Worm (Caenorhabditis elegans) whole organism, young adult: ENCODE measurements around the gene ctsa-1.1.
A peak's percentile ranks its signal among the peaks of the same experiment; 100 is the strongest.

Source experiments
- F39B2.1 ChIP-seq: fragments of 200-800 bp; sonication (Bioruptor generic); IDR thresholded peaks from 2 replicates; pipeline ENCODE4 v1.3.6; 2022; ENCODE audit warnings: missing genetic modification reagents, missing genetic modification characterization, missing compliant biosample characterization
- F55B11.4 ChIP-seq: sonication (generic microtip); optimal IDR thresholded peaks from 2 replicates; lab custom pipeline; 2016; ENCODE audit warnings: missing compliant biosample characterization, missing genetic modification characterization, borderline replicate concordance; ENCODE audit not compliant: insufficient read depth
- F57A8.1 ChIP-seq: fragments of 200-800 bp; sonication (Bioruptor generic); optimal IDR thresholded peaks from 2 replicates; lab custom pipeline; 2018; ENCODE audit warnings: mild to moderate bottlenecking, missing genetic modification characterization, moderate library complexity, missing compliant biosample characterization
- K12H6.12 ChIP-seq: fragments of 200-800 bp; sonication (Bioruptor generic); optimal IDR thresholded peaks from 2 replicates; lab custom pipeline; 2018; ENCODE audit warnings: mild to moderate bottlenecking, missing genetic modification characterization, missing compliant biosample characterization
- ZK185.1 ChIP-seq: sonication (generic microtip); optimal IDR thresholded peaks from 2 replicates; lab custom pipeline; 2016; ENCODE audit warnings: mild to moderate bottlenecking, missing genetic modification characterization, missing compliant biosample characterization; ENCODE audit not compliant: poor library complexity, severe bottlenecking
- atf-7 ChIP-seq: sonication (generic microtip); optimal IDR thresholded peaks from 2 replicates; lab custom pipeline; 2017; ENCODE audit warnings: mild to moderate bottlenecking, missing genetic modification characterization, missing compliant biosample characterization
- athp-1 ChIP-seq: sonication (generic microtip); optimal IDR thresholded peaks from 2 replicates; lab custom pipeline; 2017; ENCODE audit warnings: mild to moderate bottlenecking, missing genetic modification characterization, missing compliant biosample characterization
- attf-5 ChIP-seq: fragments of 200-800 bp; sonication (Bioruptor generic); optimal IDR thresholded peaks from 2 replicates; lab custom pipeline; 2018; ENCODE audit warnings: mild to moderate bottlenecking, missing genetic modification characterization, missing compliant biosample characterization
- attf-6 ChIP-seq: fragments of 200-800 bp; sonication (Bioruptor generic); IDR thresholded peaks from 2 replicates; pipeline ENCODE4 v1.3.6; 2022; ENCODE audit warnings: missing genetic modification reagents, missing genetic modification characterization, missing compliant biosample characterization
- ccch-3 ChIP-seq: fragments of 200-800 bp; sonication (Bioruptor generic); optimal IDR thresholded peaks from 2 replicates; lab custom pipeline; 2018; ENCODE audit warnings: mild to moderate bottlenecking, missing genetic modification characterization, missing compliant biosample characterization
- cebp-2 ChIP-seq: fragments of 200-800 bp; sonication (Bioruptor generic); IDR thresholded peaks from 2 replicates; pipeline ENCODE4 v1.3.6; 2022; ENCODE audit warnings: missing genetic modification characterization, missing compliant biosample characterization
- ceh-79 ChIP-seq: sonication (generic microtip); optimal IDR thresholded peaks from 2 replicates; lab custom pipeline; 2017; ENCODE audit warnings: mild to moderate bottlenecking, missing genetic modification characterization, missing compliant biosample characterization
- ceh-91 ChIP-seq: fragments of 200-800 bp; sonication (Bioruptor generic); IDR thresholded peaks from 2 replicates; pipeline ENCODE4 v1.3.6; 2022; ENCODE audit warnings: missing genetic modification reagents, missing genetic modification characterization, missing compliant biosample characterization
- dpl-1 ChIP-seq: fragments of 150-350 bp; optimal IDR thresholded peaks from 2 replicates; lab custom pipeline; 2014; ENCODE audit warnings: missing biosample characterization, missing genetic modification reagents, missing genetic modification characterization
- egl-18 ChIP-seq: fragments of 200-800 bp; sonication (Bioruptor generic); IDR thresholded peaks from 2 replicates; pipeline ENCODE4 v1.3.6; 2022; ENCODE audit warnings: missing genetic modification reagents, missing genetic modification characterization, missing compliant biosample characterization
- egl-44 ChIP-seq: fragments of 200-800 bp; sonication (Bioruptor generic); IDR thresholded peaks from 2 replicates; pipeline ENCODE4 v1.3.6; 2022; ENCODE audit warnings: missing genetic modification reagents, missing genetic modification characterization, missing compliant biosample characterization
- egrh-3 ChIP-seq: fragments of 200-800 bp; sonication (Bioruptor generic); IDR thresholded peaks from 2 replicates; pipeline ENCODE4 v1.3.6; 2022; ENCODE audit warnings: missing genetic modification reagents, missing genetic modification characterization, missing compliant biosample characterization
- ekl-4 ChIP-seq: fragments of 200-800 bp; sonication (Bioruptor generic); IDR thresholded peaks from 2 replicates; pipeline ENCODE4 v1.3.6; 2022; ENCODE audit warnings: missing genetic modification reagents, missing genetic modification characterization, missing compliant biosample characterization
- ets-4 ChIP-seq: fragments of 200-800 bp; sonication (Bioruptor generic); optimal IDR thresholded peaks from 2 replicates; lab custom pipeline; 2018; ENCODE audit warnings: mild to moderate bottlenecking, missing genetic modification characterization, missing compliant biosample characterization
- hmg-1.2 ChIP-seq: fragments of 200-800 bp; sonication (Bioruptor generic); IDR thresholded peaks from 2 replicates; pipeline ENCODE4 v1.3.6; 2022; ENCODE audit warnings: missing genetic modification reagents, missing genetic modification characterization, missing compliant biosample characterization
- hmg-20 ChIP-seq: fragments of 200-800 bp; sonication (Bioruptor generic); IDR thresholded peaks from 2 replicates; pipeline ENCODE4 v1.3.6; 2022; ENCODE audit warnings: missing genetic modification reagents, missing genetic modification characterization, missing compliant biosample characterization
- hrde-1 ChIP-seq: sonication (generic microtip); optimal IDR thresholded peaks from 2 replicates; lab custom pipeline; 2016; ENCODE audit warnings: missing genetic modification characterization, mild to moderate bottlenecking, missing compliant biosample characterization, moderate library complexity, missing genotype, missing genetic modification reagents, borderline replicate concordance
- hsf-1 ChIP-seq: fragments of 200-800 bp; sonication (Bioruptor generic); IDR thresholded peaks from 2 replicates; pipeline ENCODE4 v1.3.6; 2022; ENCODE audit warnings: missing genetic modification reagents, missing genetic modification characterization, missing compliant biosample characterization
- lin-26 ChIP-seq: fragments of 200-800 bp; sonication (Bioruptor generic); IDR thresholded peaks from 2 replicates; pipeline ENCODE4 v1.3.6; 2022; ENCODE audit warnings: missing genetic modification reagents, missing genetic modification characterization, missing compliant biosample characterization
- lin-35 ChIP-seq, 3 experiments: fragments of 150-350 bp in 2 of 3; sonication (generic microtip) in 1 of 3; optimal IDR thresholded peaks; 2 replicates each; lab custom pipeline; 2014 to 2018; ENCODE audit warnings: missing biosample characterization in 3 of 3, missing genetic modification characterization in 3 of 3, missing genetic modification reagents in 3 of 3
- madf-10 ChIP-seq: sonication (generic microtip); optimal IDR thresholded peaks from 2 replicates; lab custom pipeline; 2016; ENCODE audit warnings: mild to moderate bottlenecking, missing genetic modification characterization, missing compliant biosample characterization
- madf-8 ChIP-seq: fragments of 200-800 bp; sonication (Bioruptor generic); conservative IDR thresholded peaks from 2 replicates; pipeline ENCODE4 v1.3.6; 2022; ENCODE audit warnings: missing genetic modification reagents, missing genetic modification characterization, missing compliant biosample characterization
- mcd-1 ChIP-seq: fragments of 200-800 bp; sonication (Bioruptor generic); IDR thresholded peaks from 2 replicates; pipeline ENCODE4 v1.3.6; 2022; ENCODE audit warnings: missing genetic modification reagents, missing genetic modification characterization, missing compliant biosample characterization
- mel-28 ChIP-seq: sonication (generic microtip); optimal IDR thresholded peaks from 2 replicates; lab custom pipeline; 2016; ENCODE audit warnings: borderline replicate concordance, mild to moderate bottlenecking, missing genetic modification characterization, missing compliant biosample characterization
- mes-4 ChIP-seq: sonication (generic microtip); optimal IDR thresholded peaks from 2 replicates; lab custom pipeline; 2016; ENCODE audit warnings: missing genotype, missing genetic modification characterization, missing compliant biosample characterization
- nfya-2 ChIP-seq: fragments of 200-800 bp; sonication (Bioruptor generic); IDR thresholded peaks from 2 replicates; pipeline ENCODE4 v1.3.6; 2022; ENCODE audit warnings: missing genetic modification reagents, missing genetic modification characterization, missing compliant biosample characterization
- nhr-27 ChIP-seq: fragments of 200-800 bp; sonication (Bioruptor generic); optimal IDR thresholded peaks from 2 replicates; lab custom pipeline; 2018; ENCODE audit warnings: mild to moderate bottlenecking, missing genetic modification characterization, moderate library complexity, missing compliant biosample characterization
- nhr-80 ChIP-seq: sonication (generic microtip); optimal IDR thresholded peaks from 2 replicates; lab custom pipeline; 2016; ENCODE audit warnings: missing genetic modification characterization, missing compliant biosample characterization
- pbrm-1 ChIP-seq: fragments of 200-800 bp; sonication (Bioruptor generic); IDR thresholded peaks from 2 replicates; pipeline ENCODE4 v1.3.6; 2022; ENCODE audit warnings: missing genetic modification reagents, missing genetic modification characterization, missing compliant biosample characterization
- repo-1 ChIP-seq: sonication (generic microtip); optimal IDR thresholded peaks from 2 replicates; lab custom pipeline; 2017; ENCODE audit warnings: mild to moderate bottlenecking, missing genetic modification characterization, missing compliant biosample characterization
- rpc-1 ChIP-seq, 2 experiments: fragments of 150-350 bp in 1 of 2; sonication (generic microtip) in 1 of 2; optimal IDR thresholded peaks; 2 replicates each; lab custom pipeline; 2014 to 2018; ENCODE audit warnings: missing biosample characterization in 1 of 2, missing genetic modification characterization in 1 of 2, missing genetic modification reagents in 1 of 2, missing genotype in 1 of 2
- snpc-3.4 ChIP-seq: sonication (generic microtip); optimal IDR thresholded peaks from 2 replicates; lab custom pipeline; 2017; ENCODE audit warnings: missing genetic modification characterization, mild to moderate bottlenecking, missing compliant biosample characterization, antibody characterized with exemption, moderate library complexity, missing genotype, missing genetic modification reagents
- tbp1 ChIP-seq: fragments of 200-800 bp; sonication (Bioruptor generic); optimal IDR thresholded peaks from 2 replicates; lab custom pipeline; 2018; ENCODE audit warnings: mild to moderate bottlenecking, missing genetic modification characterization, missing compliant biosample characterization
- unc-62 ChIP-seq: fragments of 150-350 bp; optimal IDR thresholded peaks from 2 replicates; lab custom pipeline; 2014; ENCODE audit warnings: missing biosample characterization, missing genetic modification reagents, missing genetic modification characterization
- zfh-2 ChIP-seq: fragments of 200-800 bp; sonication (Bioruptor generic); conservative IDR thresholded peaks from 2 replicates; pipeline ENCODE4 v1.3.6; 2022; ENCODE audit warnings: missing genetic modification reagents, missing genetic modification characterization, missing compliant biosample characterization
- ztf-26 ChIP-seq: sonication (generic microtip); optimal IDR thresholded peaks from 2 replicates; lab custom pipeline; 2017; ENCODE audit warnings: missing genetic modification characterization, missing compliant biosample characterization
- ztf-6 ChIP-seq: fragments of 200-800 bp; sonication (Bioruptor generic); IDR thresholded peaks from 2 replicates; pipeline ENCODE4 v1.3.6; 2022; ENCODE audit warnings: missing genetic modification reagents, missing genetic modification characterization, missing compliant biosample characterization

ctsa-1.1 gene

DNA sequence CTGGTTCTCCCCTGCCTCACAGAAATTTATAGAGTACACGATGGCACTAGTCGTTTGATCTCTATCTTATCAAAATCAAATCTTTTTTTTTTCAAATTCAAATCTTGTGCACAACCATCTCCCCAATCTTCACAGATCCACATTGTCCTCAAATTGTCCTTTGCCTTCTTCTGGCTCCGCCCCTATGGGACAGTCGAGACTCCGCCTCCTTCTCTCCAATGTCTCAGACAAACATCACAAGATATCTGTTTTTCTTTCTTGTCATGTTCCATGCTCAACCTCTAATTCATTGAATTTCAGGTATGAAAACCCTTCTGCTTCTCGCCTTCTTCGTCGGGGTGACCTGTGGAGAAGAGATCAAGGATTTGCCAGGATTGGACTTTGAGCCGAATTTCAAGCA lies at the start of gene ctsa-1.1:
ctsa-1.1 (plus strand) TSS at position 301 of the 400 bp plus-strand sequence.
- no peak for TF ChIP-seq nfya-2
- TF ChIP-seq hsf-1: 0 out of 2 replicates have a peak, but pooled peaks have one; percentile 33

DNA sequence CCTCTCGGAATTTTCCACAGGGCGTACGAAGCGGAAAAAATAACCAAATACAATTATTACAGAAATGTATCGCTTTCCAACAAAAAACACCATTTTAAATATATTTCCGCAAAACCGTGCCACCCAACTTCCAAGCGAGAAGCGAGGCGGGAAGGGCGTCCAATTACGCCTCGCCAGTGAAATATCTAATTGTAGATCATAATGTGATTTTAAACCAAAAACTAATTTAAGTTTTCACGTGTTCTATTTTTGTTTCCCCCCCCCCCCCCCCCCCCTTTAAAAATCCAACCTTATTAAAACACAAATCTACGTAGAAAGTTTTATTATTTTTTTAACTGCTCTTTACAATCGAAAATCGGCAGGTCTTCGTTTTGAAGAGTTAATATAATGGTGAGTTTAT lies 48.0 kb upstream of the ctsa-1.1 start, which contains the start of gene F10G7.12:
F10G7.12 (plus strand) TSS at position 301 of the 400 bp plus-strand sequence.
- TF ChIP-seq ztf-26 (tag; lab: Kevin White, UChicago) (no peak), mel-28 (no peak), F57A8.1 (no peak), ceh-79 (tag; lab: Kevin White, UChicago) (no peak)

DNA sequence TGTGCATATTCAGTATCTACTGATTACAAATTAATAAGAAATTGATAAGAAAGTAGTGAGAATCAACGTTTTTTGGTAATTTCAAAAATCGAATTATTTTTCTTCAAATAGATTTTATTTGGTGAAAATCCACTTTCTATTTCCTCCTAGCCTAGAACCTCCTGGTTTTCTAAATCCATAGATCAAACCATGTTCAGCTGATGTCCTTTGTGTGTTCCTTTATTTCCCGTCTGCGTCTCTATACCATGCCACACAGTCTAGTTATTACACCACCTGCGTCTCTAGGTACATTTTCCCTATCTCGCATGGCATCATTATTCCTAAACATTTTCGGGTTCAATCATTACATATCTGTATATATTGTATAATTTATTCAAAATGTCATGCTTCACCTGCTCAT lies 44.3 kb upstream of the ctsa-1.1 start, which contains the start of gene F10G7.5:
F10G7.5 (plus strand) TSS at position 286 of the 400 bp plus-strand sequence.
- TF ChIP-seq hmg-1.2 (GFP tag; lab: Robert Waterston, UW) (peak; percentile 93), cebp-2 (GFP tag; lab: Robert Waterston, UW) (no peak), attf-5 (GFP tag; lab: Kevin White, UChicago) (peak; percentile 4), nhr-80 (tag; lab: Kevin White, UChicago) (peak; percentile 1)

- TF ChIP-seq dpl-1 (GFP tag; lab: Kevin White, UChicago): no peak
- TF ChIP-seq mes-4: no peak
- TF ChIP-seq unc-62: no peak
- no peak for TF ChIP-seq snpc-3.4 (tag; lab: Kevin White, UChicago)
- TF ChIP-seq ZK185.1 (tag; lab: Kevin White, UChicago): no peak
- TF ChIP-seq egl-18 (GFP tag; lab: Robert Waterston, UW): no peak
- no peak for TF ChIP-seq rpc-1 (optimal IDR thresholded peaks at IDR 0.05; lab: Kevin White, UChicago)
- no peak for TF ChIP-seq rpc-1 (tag; optimal IDR thresholded peaks at IDR 0.05; lab: Kevin White, UChicago)
- TF ChIP-seq madf-8: no peak; the same call in 1 of the 2 replicates
- no peak for TF ChIP-seq lin-35 (GFP tag; optimal IDR thresholded peaks at IDR 0.05; lab: Kevin White, UChicago)
- TF ChIP-seq pbrm-1 (GFP tag; lab: Robert Waterston, UW): 0 out of 2 replicates have a peak, but pooled peaks have one; percentile 22
- peak; percentile 8 for TF ChIP-seq tbp1 (GFP tag; lab: Kevin White, UChicago)
- TF ChIP-seq mcd-1 (GFP tag; lab: Robert Waterston, UW): no peak
- TF ChIP-seq K12H6.12 (tag; lab: Kevin White, UChicago): no peak
- TF ChIP-seq ets-4: no peak
- peak; percentile 51; the same call in 1 of the 2 replicates for TF ChIP-seq F39B2.1 (GFP tag; lab: Robert Waterston, UW)
- TF ChIP-seq hrde-1 (tag; lab: Kevin White, UChicago): peak; percentile 86
- TF ChIP-seq ceh-91 (GFP tag; lab: Robert Waterston, UW): no peak
- no peak for TF ChIP-seq egrh-3 (GFP tag; lab: Robert Waterston, UW)
- TF ChIP-seq ztf-6 (GFP tag; lab: Robert Waterston, UW): no peak
- TF ChIP-seq athp-1 (tag; lab: Kevin White, UChicago): peak; percentile 40
- TF ChIP-seq nfya-2: no peak
- no peak for TF ChIP-seq atf-7 (tag; lab: Kevin White, UChicago)
- peak; percentile 56; the same call in 1 of the 2 replicates for TF ChIP-seq ekl-4 (GFP tag; lab: Robert Waterston, UW)
- TF ChIP-seq ccch-3 (GFP tag; lab: Kevin White, UChicago): no peak
- TF ChIP-seq F55B11.4 (tag; lab: Kevin White, UChicago): no peak
- peak; percentile 56 for TF ChIP-seq nhr-27 (tag; lab: Kevin White, UChicago)
- TF ChIP-seq madf-10 (tag; lab: Kevin White, UChicago): no peak
- TF ChIP-seq attf-6: no peak
- TF ChIP-seq hmg-20 (GFP tag; lab: Robert Waterston, UW): no peak
- no peak for TF ChIP-seq lin-26 (GFP tag; lab: Robert Waterston, UW)
- TF ChIP-seq nhr-80 (tag; lab: Kevin White, UChicago): no peak
- TF ChIP-seq repo-1 (tag; lab: Kevin White, UChicago): no peak
- no peak for TF ChIP-seq zfh-2 (GFP tag; lab: Robert Waterston, UW)
- TF ChIP-seq egl-44 (GFP tag; lab: Robert Waterston, UW): no peak
Measured at ce11 chrII:4696055-4696454, 41.4 kb upstream of the ctsa-1.1 start.
